5 fruit fly cellular contexts compared by ENCODE assay signal in genomic region chr2L:846167-846868, dm6.
TF ChIP-seq lines count a peak whose summit lies in the region.

No protein-coding gene starts in this region.

- no peak for TF ChIP-seq CTCF in whole organism, embryonic (GFP tag; optimal IDR thresholded peaks at IDR 0.05; lab: Kevin White, UChicago)

TF ChIP-seq in whole organism, adult, 20 proteins besides CTCF, POLR2A, EP300 and RAD21:
- TF ChIP-seq CG14711 (tag; optimal IDR thresholded peaks at IDR 0.05; lab: Kevin White, UChicago), result peak; percentile 47
- peak; percentile 32 for TF ChIP-seq CG7101 (tag; optimal IDR thresholded peaks at IDR 0.05; lab: Kevin White, UChicago)
- TF ChIP-seq Mnt (GFP tag; optimal IDR thresholded peaks at IDR 0.05; lab: Kevin White, UChicago), result no peak
- no peak for TF ChIP-seq Clk (GFP tag; optimal IDR thresholded peaks at IDR 0.05; lab: Kevin White, UChicago)
- peak; percentile 17 for TF ChIP-seq toe (GFP tag; optimal IDR thresholded peaks at IDR 0.05; lab: Kevin White, UChicago)
- peak; percentile 38 for TF ChIP-seq CG12768 (GFP tag; optimal IDR thresholded peaks at IDR 0.05; lab: Kevin White, UChicago)
- TF ChIP-seq CG11617 (GFP tag; optimal IDR thresholded peaks at IDR 0.05; lab: Kevin White, UChicago), result peak; percentile 2
- peak; percentile 1 for TF ChIP-seq CG33017 (tag; optimal IDR thresholded peaks at IDR 0.05; lab: Kevin White, UChicago)
- TF ChIP-seq cnc (optimal IDR thresholded peaks at IDR 0.05; lab: Kevin White, UChicago), result no peak
- TF ChIP-seq CG7045 (GFP tag; optimal IDR thresholded peaks at IDR 0.05; lab: Kevin White, UChicago), result peak; percentile 51
- peak; percentile 63 for TF ChIP-seq tj (GFP tag; optimal IDR thresholded peaks at IDR 0.05; lab: Kevin White, UChicago)

TF ChIP-seq in whole organism, embryonic, 481 proteins besides CTCF, POLR2A, EP300 and RAD21 (continues in another document):
- TF ChIP-seq CG32772 (GFP tag; IDR thresholded peaks at IDR 0.05; lab: Robert Waterston, UW), result peak; percentile 19; the same call in 1 of the 2 replicates
- TF ChIP-seq Jarid2 (GFP tag; optimal IDR thresholded peaks at IDR 0.05; lab: Kevin White, UChicago), result peak; percentile 12
- no peak for TF ChIP-seq klu (GFP tag; IDR thresholded peaks at IDR 0.05; lab: Robert Waterston, UW)
- no peak for TF ChIP-seq Side (GFP tag; optimal IDR thresholded peaks at IDR 0.05; lab: Kevin White, UChicago)
- TF ChIP-seq D19A (tag; optimal IDR thresholded peaks at IDR 0.05; lab: Kevin White, UChicago), result peak; percentile 47
- no peak for TF ChIP-seq CG17912 (GFP tag; optimal IDR thresholded peaks at IDR 0.05; lab: Kevin White, UChicago)
- TF ChIP-seq bowl (GFP tag; IDR thresholded peaks at IDR 0.05; lab: Robert Waterston, UW), result no peak
- peak; percentile 58 for TF ChIP-seq CG10209 (GFP tag; optimal IDR thresholded peaks at IDR 0.05; lab: Kevin White, UChicago)
- no peak for TF ChIP-seq tup (GFP tag; optimal IDR thresholded peaks at IDR 0.05; lab: Kevin White, UChicago)
- 0 out of 2 replicates have a peak, but pooled peaks have one; percentile 24 for TF ChIP-seq Rx (GFP tag; IDR thresholded peaks at IDR 0.05; lab: Robert Waterston, UW)
- peak; percentile 42; the same call in 1 of the 2 replicates for TF ChIP-seq Drgx (GFP tag; IDR thresholded peaks at IDR 0.05; lab: Robert Waterston, UW)
- TF ChIP-seq CG18599 (GFP tag; optimal IDR thresholded peaks at IDR 0.05; lab: Kevin White, UChicago), result peak; percentile 64
- peak; percentile 21 for TF ChIP-seq CG9817 (tag; optimal IDR thresholded peaks at IDR 0.05; lab: Kevin White, UChicago)
- TF ChIP-seq CG17328 (GFP tag; IDR thresholded peaks at IDR 0.05; lab: Robert Waterston, UW), result peak; percentile 59; the same call in 1 of the 2 replicates
- TF ChIP-seq CG14014 (GFP tag; IDR thresholded peaks at IDR 0.05; lab: Robert Waterston, UW), result peak; percentile 32; the same call in 1 of the 2 replicates
- TF ChIP-seq Myb (GFP tag; optimal IDR thresholded peaks at IDR 0.05; lab: Kevin White, UChicago), result peak; percentile 22
- TF ChIP-seq CoRest (tag; optimal IDR thresholded peaks at IDR 0.05; lab: Kevin White, UChicago), result peak; percentile 68
- TF ChIP-seq CG11504 (tag; optimal IDR thresholded peaks at IDR 0.05; lab: Kevin White, UChicago), result peak; percentile 84
- TF ChIP-seq CG10462 (GFP tag; optimal IDR thresholded peaks at IDR 0.05; lab: Kevin White, UChicago), result peak; percentile 37

TF ChIP-seq in whole organism, prepupa, 60 proteins besides CTCF, POLR2A, EP300 and RAD21 (continues in another document):
- TF ChIP-seq esn (GFP tag; optimal IDR thresholded peaks at IDR 0.05; lab: Kevin White, UChicago) (peak; percentile 66), CG16779 (tag; optimal IDR thresholded peaks at IDR 0.05; lab: Kevin White, UChicago) (peak; percentile 48), svp (GFP tag; lab: Kevin White, UChicago) (peak; percentile 76), Met (GFP tag; optimal IDR thresholded peaks at IDR 0.05; lab: Kevin White, UChicago) (peak; percentile 76), Smox (GFP tag; optimal IDR thresholded peaks at IDR 0.05; lab: Kevin White, UChicago) (peak; percentile 62), Blimp-1 (GFP tag; optimal IDR thresholded peaks at IDR 0.05; lab: Kevin White, UChicago) (peak; percentile 57), pdm3 (GFP tag; optimal IDR thresholded peaks at IDR 0.05; lab: Kevin White, UChicago) (peak; percentile 72), cyc (GFP tag; optimal IDR thresholded peaks at IDR 0.05; lab: Kevin White, UChicago) (peak; percentile 61), CG4318 (GFP tag; optimal IDR thresholded peaks at IDR 0.05; lab: Kevin White, UChicago) (peak; percentile 80), OdsH (GFP tag; optimal IDR thresholded peaks at IDR 0.05; lab: Kevin White, UChicago) (peak; percentile 67), spab (GFP tag; optimal IDR thresholded peaks at IDR 0.05; lab: Kevin White, UChicago) (no peak), fd85E (GFP tag; optimal IDR thresholded peaks at IDR 0.05; lab: Kevin White, UChicago) (no peak), achi (GFP tag; optimal IDR thresholded peaks at IDR 0.05; lab: Kevin White, UChicago) (peak; percentile 64), CG7368 (GFP tag; optimal IDR thresholded peaks at IDR 0.05; lab: Kevin White, UChicago) (peak; percentile 51), Hr38 (GFP tag; optimal IDR thresholded peaks at IDR 0.05; lab: Kevin White, UChicago) (no peak), CG6854 (GFP tag; optimal IDR thresholded peaks at IDR 0.05; lab: Kevin White, UChicago) (peak; percentile 32), Lpt (GFP tag; optimal IDR thresholded peaks at IDR 0.05; lab: Kevin White, UChicago) (peak; percentile 64), CG3919 (GFP tag; optimal IDR thresholded peaks at IDR 0.05; lab: Kevin White, UChicago) (peak; percentile 69), vri (GFP tag; optimal IDR thresholded peaks at IDR 0.05; lab: Kevin White, UChicago) (peak; percentile 58), CG32006 (GFP tag; optimal IDR thresholded peaks at IDR 0.05; lab: Kevin White, UChicago) (peak; percentile 86), dsx (GFP tag; optimal IDR thresholded peaks at IDR 0.05; lab: Kevin White, UChicago; ENCODE audit: poor library complexity, severe bottlenecking) (no peak)

TF ChIP-seq in whole organism, pupa, 21 proteins besides CTCF, POLR2A, EP300 and RAD21:
- TF ChIP-seq CG8159 (tag; optimal IDR thresholded peaks at IDR 0.05; lab: Kevin White, UChicago), result peak; percentile 5
- TF ChIP-seq CG10348 (GFP tag; IDR thresholded peaks at IDR 0.05; lab: Robert Waterston, UW), result no peak
- TF ChIP-seq D1 (tag; optimal IDR thresholded peaks at IDR 0.05; lab: Kevin White, UChicago), result no peak
- peak; percentile 82; the same call in 2 of the 3 replicates for TF ChIP-seq CG4496 (GFP tag; IDR thresholded peaks at IDR 0.05; lab: Robert Waterston, UW)
- TF ChIP-seq fd96Ca (GFP tag; IDR thresholded peaks at IDR 0.05; lab: Robert Waterston, UW), result peak; percentile 78; the same call in 2 of the 3 replicates
- no peak for TF ChIP-seq CG34367 (tag; optimal IDR thresholded peaks at IDR 0.05; lab: Kevin White, UChicago)
- TF ChIP-seq rn (GFP tag; IDR thresholded peaks at IDR 0.05; lab: Robert Waterston, UW), result no peak
- peak; percentile 10 for TF ChIP-seq Snoo (tag; optimal IDR thresholded peaks at IDR 0.05; lab: Kevin White, UChicago)
- no peak for TF ChIP-seq gl (tag; optimal IDR thresholded peaks at IDR 0.05; lab: Kevin White, UChicago)
- peak; percentile 66 for TF ChIP-seq Pif1A (GFP tag; optimal IDR thresholded peaks at IDR 0.05; lab: Kevin White, UChicago)
- peak; percentile 76 for TF ChIP-seq CG14655 (GFP tag; optimal IDR thresholded peaks at IDR 0.05; lab: Kevin White, UChicago)
- TF ChIP-seq CG17806 (tag; optimal IDR thresholded peaks at IDR 0.05; lab: Kevin White, UChicago), result peak; percentile 36
- TF ChIP-seq CG13204 (GFP tag; optimal IDR thresholded peaks at IDR 0.05; lab: Kevin White, UChicago), result no peak
- TF ChIP-seq Pif1B (GFP tag; optimal IDR thresholded peaks at IDR 0.05; lab: Kevin White, UChicago), result peak; percentile 33
- TF ChIP-seq CG12605 (GFP tag; IDR thresholded peaks at IDR 0.05; lab: Robert Waterston, UW), result no peak; the same call in 1 of the 2 replicates
- TF ChIP-seq Ets98B (GFP tag; IDR thresholded peaks at IDR 0.05; lab: Robert Waterston, UW), result peak; percentile 61
- no peak for TF ChIP-seq CG15710 (tag; optimal IDR thresholded peaks at IDR 0.05; lab: Kevin White, UChicago)
- TF ChIP-seq CG8301 (tag; optimal IDR thresholded peaks at IDR 0.05; lab: Kevin White, UChicago), result peak; percentile 83
- peak; percentile 1 for TF ChIP-seq CG9948 (tag; optimal IDR thresholded peaks at IDR 0.05; lab: Kevin White, UChicago)
- TF ChIP-seq CG32121 (GFP tag; IDR thresholded peaks at IDR 0.05; lab: Robert Waterston, UW), result peak; percentile 59; the same call in 1 of the 2 replicates
- no peak for TF ChIP-seq EcR (GFP tag; optimal IDR thresholded peaks at IDR 0.05; lab: Kevin White, UChicago)
TF ChIP-seq in whole organism, pupa: peak in this region for 12.

TF ChIP-seq in whole organism, wandering third instar larva, 38 proteins besides CTCF, POLR2A, EP300 and RAD21:
- peak; percentile 52 for TF ChIP-seq fru (GFP tag; optimal IDR thresholded peaks at IDR 0.05; lab: Kevin White, UChicago)
- no peak for TF ChIP-seq Jra (GFP tag; optimal IDR thresholded peaks at IDR 0.05; lab: Kevin White, UChicago)
- TF ChIP-seq OdsH (GFP tag; optimal IDR thresholded peaks at IDR 0.05; lab: Kevin White, UChicago), result peak; percentile 62
- TF ChIP-seq h (GFP tag; optimal IDR thresholded peaks at IDR 0.05; lab: Kevin White, UChicago), result peak; percentile 30
- no peak for TF ChIP-seq dl (GFP tag; optimal IDR thresholded peaks at IDR 0.05; lab: Kevin White, UChicago; ENCODE audit: insufficient read depth in 1 of 2, partially characterized antibody in 2 of 2)
- TF ChIP-seq rgr (GFP tag; optimal IDR thresholded peaks at IDR 0.05; lab: Kevin White, UChicago), result peak; percentile 48
- peak; percentile 23 for TF ChIP-seq woc (GFP tag; optimal IDR thresholded peaks at IDR 0.05; lab: Kevin White, UChicago)
- peak; percentile 42 for TF ChIP-seq Hnf4 (GFP tag; optimal IDR thresholded peaks at IDR 0.05; lab: Kevin White, UChicago)
- no peak for TF ChIP-seq Vsx2 (GFP tag; optimal IDR thresholded peaks at IDR 0.05; lab: Kevin White, UChicago; ENCODE audit: partially characterized antibody)
- peak; percentile 63 for TF ChIP-seq br (GFP tag; optimal IDR thresholded peaks at IDR 0.05; lab: Kevin White, UChicago)
- TF ChIP-seq ey (GFP tag; optimal IDR thresholded peaks at IDR 0.05; lab: Kevin White, UChicago), result peak; percentile 59
- peak in 1 of 2 experiments; percentile 57 for TF ChIP-seq foxo (GFP tag; optimal IDR thresholded peaks at IDR 0.05; lab: Kevin White, UChicago)
- TF ChIP-seq N (GFP tag; optimal IDR thresholded peaks at IDR 0.05; lab: Kevin White, UChicago), result no peak
- peak; percentile 44 for TF ChIP-seq psq (GFP tag; optimal IDR thresholded peaks at IDR 0.05; lab: Kevin White, UChicago)
- TF ChIP-seq Sp1 (GFP tag; optimal IDR thresholded peaks at IDR 0.05; lab: Kevin White, UChicago), result peak; percentile 27
- TF ChIP-seq HLH106 (tag; optimal IDR thresholded peaks at IDR 0.05; lab: Kevin White, UChicago), result peak; percentile 30
TF ChIP-seq in whole organism, wandering third instar larva: peak in this region for 12.
